Fruit fly (Drosophila melanogaster) whole organism, embryonic: Measurements from ENCODE around the gene CG10311.

Experiments
- Atf6 ChIP-seq: fragments of 200-800 bp; sonication (Bioruptor generic); IDR thresholded peaks from 2 replicates; pipeline ENCODE4 v1.3.6; 2022; ENCODE audit warnings: missing biosample characterization, missing genetic modification characterization
- CG11723 ChIP-seq: fragments of 200-800 bp; sonication (Bioruptor generic); optimal IDR thresholded peaks from 2 replicates; lab custom pipeline; 2017; ENCODE audit warnings: missing biosample characterization, mild to moderate bottlenecking, missing genetic modification characterization
- CG12155 ChIP-seq: fragments of 200-800 bp; sonication (Bioruptor generic); optimal IDR thresholded peaks from 3 replicates; lab custom pipeline; 2016; ENCODE audit warnings: missing biosample characterization, missing genetic modification characterization
- CG17186 ChIP-seq: fragments of 200-800 bp; sonication (Bioruptor generic); optimal IDR thresholded peaks from 3 replicates; lab custom pipeline; 2017; ENCODE audit warnings: missing biosample characterization, missing genetic modification reagents, missing genetic modification characterization
- CG2116 ChIP-seq: fragments of 200-800 bp; sonication (Bioruptor generic); optimal IDR thresholded peaks from 3 replicates; lab custom pipeline; 2018; ENCODE audit warnings: missing biosample characterization, mild to moderate bottlenecking, missing genetic modification characterization
- CG2199 ChIP-seq: fragments of 200-800 bp; sonication (Bioruptor generic); IDR thresholded peaks from 3 replicates; pipeline ENCODE4 v1.3.6; 2022; ENCODE audit warnings: missing biosample characterization, missing genetic modification characterization
- CG2202 ChIP-seq: fragments of 200-800 bp; sonication (Bioruptor generic); optimal IDR thresholded peaks from 2 replicates; lab custom pipeline; 2018; ENCODE audit warnings: missing biosample characterization, mild to moderate bottlenecking, missing genetic modification characterization
- CG30020 ChIP-seq: fragments of 200-800 bp; optimal IDR thresholded peaks from 2 replicates; lab custom pipeline; 2019; ENCODE audit warnings: missing biosample characterization, mild to moderate bottlenecking, missing genetic modification characterization, moderate library complexity
- CG4617 ChIP-seq: fragments of 200-800 bp; sonication (Bioruptor generic); optimal IDR thresholded peaks from 3 replicates; lab custom pipeline; 2016; ENCODE audit warnings: missing biosample characterization, missing genetic modification characterization, borderline replicate concordance
- CG6272 ChIP-seq: fragments of 200-800 bp; sonication (Bioruptor generic); IDR thresholded peaks from 2 replicates; pipeline ENCODE4 v1.3.6; 2022; ENCODE audit warnings: missing biosample characterization, missing genetic modification characterization
- CG6654 ChIP-seq: fragments of 200-800 bp; sonication (Bioruptor generic); optimal IDR thresholded peaks from 2 replicates; lab custom pipeline; 2017; ENCODE audit warnings: missing biosample characterization, mild to moderate bottlenecking, missing genetic modification characterization
- CG7786 ChIP-seq: fragments of 200-800 bp; sonication (Bioruptor generic); optimal IDR thresholded peaks from 2 replicates; lab custom pipeline; 2016; ENCODE audit warnings: missing biosample characterization, missing genetic modification characterization
- CG8281 ChIP-seq: fragments of 200-800 bp; sonication (Bioruptor generic); optimal IDR thresholded peaks from 2 replicates; lab custom pipeline; 2018; ENCODE audit warnings: missing biosample characterization, mild to moderate bottlenecking, missing genetic modification characterization, moderate library complexity
- CG8478 ChIP-seq: fragments of >200 bp; optimal IDR thresholded peaks from 2 replicates; lab custom pipeline; 2018
- CG9727 ChIP-seq: fragments of 200-800 bp; sonication (Bioruptor generic); optimal IDR thresholded peaks from 3 replicates; lab custom pipeline; 2017; ENCODE audit warnings: missing biosample characterization, mild to moderate bottlenecking, missing genetic modification characterization
- CG9932 ChIP-seq: fragments of 200-800 bp; sonication (Bioruptor generic); IDR thresholded peaks from 2 replicates; pipeline ENCODE4 v1.3.6; 2022; ENCODE audit warnings: missing biosample characterization, missing genetic modification characterization
- D19B ChIP-seq: fragments of 200-800 bp; sonication (Bioruptor generic); optimal IDR thresholded peaks from 2 replicates; lab custom pipeline; 2017; ENCODE audit warnings: missing biosample characterization, mild to moderate bottlenecking, missing genetic modification characterization
- Dek ChIP-seq: fragments of 200-800 bp; sonication (Bioruptor generic); optimal IDR thresholded peaks from 3 replicates; lab custom pipeline; 2019; ENCODE audit warnings: missing biosample characterization, mild to moderate bottlenecking, missing genetic modification characterization, moderate library complexity
- Dip3 ChIP-seq: fragments of 200-800 bp; sonication (Bioruptor generic); optimal IDR thresholded peaks from 3 replicates; lab custom pipeline; 2016; ENCODE audit warnings: missing biosample characterization, missing genetic modification characterization
- Fer2 ChIP-seq: fragments of 200-800 bp; sonication (Bioruptor generic); optimal IDR thresholded peaks from 2 replicates; lab custom pipeline; 2018; ENCODE audit warnings: missing biosample characterization, mild to moderate bottlenecking, missing genetic modification characterization, moderate library complexity
- Gug ChIP-seq: fragments of 200-800 bp; sonication (Bioruptor generic); IDR thresholded peaks from 4 replicates; pipeline ENCODE4 v1.3.6; 2022; ENCODE audit warnings: missing biosample characterization, missing genetic modification characterization
- Hmr ChIP-seq: fragments of 200-800 bp; sonication (Bioruptor generic); optimal IDR thresholded peaks from 3 replicates; lab custom pipeline; 2017; ENCODE audit warnings: mild to moderate bottlenecking, missing biosample characterization, missing genetic modification reagents, missing genetic modification characterization
- Hr3 ChIP-seq: fragments of 200-800 bp; sonication (Bioruptor generic); optimal IDR thresholded peaks from 3 replicates; lab custom pipeline; 2016; ENCODE audit warnings: missing biosample characterization, missing genetic modification characterization
- Hr78 ChIP-seq, 2 experiments: fragments of 200-800 bp in 1 of 2; fragments of >200 bp in 1 of 2; sonication (Bioruptor generic) in 1 of 2; optimal IDR thresholded peaks; 2 replicates each; lab custom pipeline; 2017 to 2019; ENCODE audit warnings: missing biosample characterization in 2 of 2, missing genetic modification characterization in 2 of 2, mild to moderate bottlenecking in 1 of 2, moderate library complexity in 1 of 2
- Lhr ChIP-seq: fragments of 200-800 bp; sonication (Bioruptor generic); optimal IDR thresholded peaks from 3 replicates; lab custom pipeline; 2017; ENCODE audit warnings: mild to moderate bottlenecking, missing biosample characterization, missing genetic modification reagents, missing genetic modification characterization
- NC2α ChIP-seq: fragments of 200-800 bp; sonication (Bioruptor generic); optimal IDR thresholded peaks from 2 replicates; lab custom pipeline; 2016; ENCODE audit warnings: missing biosample characterization, missing genetic modification characterization
- PHDP ChIP-seq: fragments of 200-800 bp; sonication (Bioruptor generic); optimal IDR thresholded peaks from 3 replicates; lab custom pipeline; 2018; ENCODE audit warnings: missing biosample characterization, mild to moderate bottlenecking, missing genetic modification characterization, moderate library complexity
- Poxn ChIP-seq: fragments of 200-800 bp; sonication (Bioruptor generic); IDR thresholded peaks from 2 replicates; pipeline ENCODE4 v1.3.6; 2022; ENCODE audit warnings: missing biosample characterization, missing genetic modification characterization
- Sox102F ChIP-seq: fragments of 200-800 bp; sonication (Bioruptor generic); optimal IDR thresholded peaks from 2 replicates; lab custom pipeline; 2018; ENCODE audit warnings: missing biosample characterization, mild to moderate bottlenecking, missing genetic modification characterization, moderate library complexity
- Spps ChIP-seq: fragments of 200-800 bp; sonication (Bioruptor generic); optimal IDR thresholded peaks from 2 replicates; lab custom pipeline; 2018; ENCODE audit warnings: missing biosample characterization, mild to moderate bottlenecking, missing genetic modification characterization
- ab ChIP-seq: fragments of 200-800 bp; sonication (Bioruptor generic); optimal IDR thresholded peaks from 2 replicates; lab custom pipeline; 2016; ENCODE audit warnings: missing biosample characterization, missing genetic modification characterization
- ac ChIP-seq: fragments of 200-800 bp; sonication (Bioruptor generic); optimal IDR thresholded peaks from 3 replicates; lab custom pipeline; 2017; ENCODE audit warnings: missing biosample characterization, mild to moderate bottlenecking, missing genetic modification characterization
- ase ChIP-seq: fragments of 200-800 bp; sonication (Bioruptor generic); IDR thresholded peaks from 3 replicates; pipeline ENCODE4 v1.3.6; 2022; ENCODE audit warnings: missing biosample characterization, missing genetic modification characterization
- br ChIP-seq: fragments of >200 bp; optimal IDR thresholded peaks from 2 replicates; lab custom pipeline; 2017
- ci ChIP-seq: fragments of 200-800 bp; sonication (Bioruptor generic); IDR thresholded peaks from 3 replicates; pipeline ENCODE4 v1.3.6; 2022; ENCODE audit warnings: missing biosample characterization, missing genetic modification characterization
- crc ChIP-seq: fragments of 200-800 bp; sonication (Bioruptor generic); optimal IDR thresholded peaks from 2 replicates; lab custom pipeline; 2016; ENCODE audit warnings: missing biosample characterization, missing genetic modification characterization
- cwo ChIP-seq: fragments of 200-800 bp; sonication (Bioruptor generic); optimal IDR thresholded peaks from 3 replicates; lab custom pipeline; 2017; ENCODE audit warnings: missing biosample characterization, missing genetic modification characterization, mild to moderate bottlenecking, moderate library complexity, missing genetic modification reagents
- dan ChIP-seq: fragments of 200-800 bp; sonication (Bioruptor generic); IDR thresholded peaks from 2 replicates; pipeline ENCODE4 v1.3.6; 2022; ENCODE audit warnings: missing biosample characterization, missing genetic modification characterization
- dpn ChIP-seq, 2 experiments: fragments of 200-800 bp; sonication (Bioruptor generic); optimal IDR thresholded peaks; 3 replicates each; lab custom pipeline; 2016; ENCODE audit warnings: missing biosample characterization in 2 of 2, missing genetic modification characterization in 2 of 2
- exex ChIP-seq: fragments of 200-800 bp; sonication (Bioruptor generic); optimal IDR thresholded peaks from 4 replicates; lab custom pipeline; 2018; ENCODE audit warnings: missing biosample characterization, mild to moderate bottlenecking, missing genetic modification characterization, moderate library complexity
- fd64A ChIP-seq: fragments of 200-800 bp; sonication (Bioruptor generic); optimal IDR thresholded peaks from 3 replicates; lab custom pipeline; 2018; ENCODE audit warnings: missing biosample characterization, mild to moderate bottlenecking, missing genetic modification characterization
- grn ChIP-seq: fragments of 200-800 bp; sonication (Bioruptor generic); optimal IDR thresholded peaks from 3 replicates; lab custom pipeline; 2017; ENCODE audit warnings: missing biosample characterization, missing genetic modification characterization
- h ChIP-seq: fragments of >200 bp; optimal IDR thresholded peaks from 2 replicates; lab custom pipeline; 2017
- hb ChIP-seq: fragments of 200-800 bp; sonication (Bioruptor generic); IDR thresholded peaks from 3 replicates; pipeline ENCODE4 v1.3.6; 2022; ENCODE audit warnings: missing biosample characterization, missing genetic modification characterization; ENCODE audit not compliant: partially characterized antibody
- her ChIP-seq: fragments of 200-800 bp; sonication (Bioruptor generic); optimal IDR thresholded peaks from 2 replicates; lab custom pipeline; 2016; ENCODE audit warnings: missing biosample characterization, missing genetic modification characterization
- kni ChIP-seq: fragments of 200-800 bp; sonication (Bioruptor generic); optimal IDR thresholded peaks from 3 replicates; lab custom pipeline; 2017; ENCODE audit warnings: mild to moderate bottlenecking, missing biosample characterization, missing genetic modification reagents, missing genetic modification characterization
- nom ChIP-seq: fragments of 200-800 bp; sonication (Bioruptor generic); optimal IDR thresholded peaks from 2 replicates; lab custom pipeline; 2017; ENCODE audit warnings: missing biosample characterization, missing genetic modification characterization, mild to moderate bottlenecking, moderate library complexity, missing genetic modification reagents
- sc ChIP-seq, 3 experiments: fragments of >200 bp in 2 of 3; fragments of 200-800 bp in 1 of 3; sonication (Bioruptor generic) in 1 of 3; optimal IDR thresholded peaks; 2 replicates in 2 of 3; 3 replicates in 1 of 3; lab custom pipeline; 2017; ENCODE audit warnings: mild to moderate bottlenecking in 1 of 3, missing biosample characterization in 1 of 3, missing genetic modification characterization in 1 of 3, missing genetic modification reagents in 1 of 3
- schlank ChIP-seq: fragments of 200-800 bp; sonication (Bioruptor generic); optimal IDR thresholded peaks from 2 replicates; lab custom pipeline; 2018; ENCODE audit warnings: missing biosample characterization, mild to moderate bottlenecking, missing genetic modification characterization
- shn ChIP-seq: fragments of 200-800 bp; sonication (Bioruptor generic); optimal IDR thresholded peaks from 3 replicates; lab custom pipeline; 2016; ENCODE audit warnings: missing biosample characterization, missing genetic modification characterization
- tin ChIP-seq: fragments of 200-800 bp; sonication (Bioruptor generic); optimal IDR thresholded peaks from 3 replicates; lab custom pipeline; 2016; ENCODE audit warnings: missing biosample characterization, missing genetic modification characterization
- vfl ChIP-seq: fragments of 200-800 bp; sonication (Bioruptor generic); optimal IDR thresholded peaks from 2 replicates; lab custom pipeline; 2016; ENCODE audit warnings: missing biosample characterization, missing genetic modification characterization

Gene CG10311

DNA sequence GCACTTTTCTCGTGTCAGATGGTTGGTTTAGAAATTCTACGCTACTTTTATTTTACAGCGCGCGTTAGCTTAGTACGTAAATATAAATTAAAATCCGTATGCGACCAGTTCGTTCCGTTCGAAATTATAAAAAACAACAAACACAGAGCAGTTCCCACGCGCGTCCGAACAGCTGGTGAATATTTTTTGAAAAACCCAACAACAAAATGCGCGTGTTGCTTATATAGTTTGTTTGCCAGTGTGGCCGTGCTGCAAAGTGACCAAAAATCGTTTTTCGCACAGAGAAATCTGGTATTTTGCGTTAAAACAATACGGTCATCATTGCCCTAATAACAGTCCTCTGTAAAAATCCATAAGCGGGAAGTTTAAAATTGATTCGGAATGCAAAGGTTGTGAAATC lies 18.5 kb downstream of the CG10311 start (continued):
- no peak for TF ChIP-seq Sox102F (GFP tag; lab: Kevin White, UChicago)
- no peak for TF ChIP-seq D19B (GFP tag; lab: Kevin White, UChicago)
- TF ChIP-seq hb (GFP tag; lab: Robert Waterston, UW): no peak
- no peak for TF ChIP-seq dan (GFP tag; lab: Robert Waterston, UW)
- TF ChIP-seq Hmr: peak; percentile 16
- TF ChIP-seq her: no peak
- TF ChIP-seq CG6272 (GFP tag; lab: Robert Waterston, UW): no peak
- no peak for TF ChIP-seq Hr3 (GFP tag; lab: Kevin White, UChicago)
- no peak for TF ChIP-seq ac (GFP tag; lab: Kevin White, UChicago)
- no peak for TF ChIP-seq CG2202
- TF ChIP-seq crc (GFP tag; lab: Kevin White, UChicago): no peak
- TF ChIP-seq h: no peak
- TF ChIP-seq Atf6 (GFP tag; lab: Robert Waterston, UW): no peak
- TF ChIP-seq NC2α: peak; percentile 97
- peak; percentile 47; the same call in 2 of the 3 replicates for TF ChIP-seq CG2199 (GFP tag; lab: Robert Waterston, UW)
- TF ChIP-seq CG2116 (GFP tag; lab: Kevin White, UChicago): peak; percentile 44
- TF ChIP-seq ab (GFP tag; lab: Kevin White, UChicago): no peak
- TF ChIP-seq cwo (GFP tag; lab: Kevin White, UChicago): no peak
- no peak for TF ChIP-seq Spps (tag; lab: Kevin White, UChicago)
- no peak for TF ChIP-seq schlank (tag; lab: Kevin White, UChicago)
- TF ChIP-seq Dek (tag; lab: Kevin White, UChicago): no peak
- TF ChIP-seq Hr78 (GFP tag; optimal IDR thresholded peaks at IDR 0.05; lab: Kevin White, UChicago): no peak
- TF ChIP-seq Poxn (GFP tag; lab: Robert Waterston, UW): no peak
- no peak for TF ChIP-seq ase (GFP tag; lab: Robert Waterston, UW)
- TF ChIP-seq CG17186 (GFP tag; lab: Kevin White, UChicago): peak; percentile 65
- no peak for TF ChIP-seq exex (tag; lab: Kevin White, UChicago)
- TF ChIP-seq ci (GFP tag; lab: Robert Waterston, UW): 0 out of 3 replicates have a peak, but pooled peaks have one; percentile 22
- TF ChIP-seq kni (GFP tag; lab: Kevin White, UChicago): no peak
- TF ChIP-seq CG9727 (GFP tag; lab: Kevin White, UChicago): no peak
- peak; percentile 10 for TF ChIP-seq CG30020 (tag; lab: Kevin White, UChicago)
- no peak for TF ChIP-seq dpn (GFP tag; optimal IDR thresholded peaks at IDR 0.05; lab: Kevin White, UChicago)
- TF ChIP-seq shn (GFP tag; lab: Kevin White, UChicago): no peak
- no peak for TF ChIP-seq tin (GFP tag; lab: Kevin White, UChicago)
- no peak for TF ChIP-seq br (lab: Kevin White, UChicago)
- TF ChIP-seq Dip3: no peak
- peak; percentile 50 for TF ChIP-seq nom
- TF ChIP-seq Fer2 (tag; lab: Kevin White, UChicago): no peak
- no peak for TF ChIP-seq Gug (GFP tag; lab: Robert Waterston, UW)
- TF ChIP-seq fd64A (GFP tag; lab: Kevin White, UChicago): no peak
- no peak for TF ChIP-seq CG7786
- TF ChIP-seq CG8478 (lab: Kevin White, UChicago): no peak
- no peak for TF ChIP-seq CG12155
- TF ChIP-seq CG8281 (tag; lab: Kevin White, UChicago): no peak
- no peak for TF ChIP-seq vfl (GFP tag; lab: Kevin White, UChicago)
- no peak for TF ChIP-seq CG6654 (GFP tag; lab: Kevin White, UChicago)
- no peak for TF ChIP-seq CG4617 (GFP tag; lab: Kevin White, UChicago)
- no peak for TF ChIP-seq CG11723 (GFP tag; lab: Kevin White, UChicago)
- no peak for TF ChIP-seq grn (GFP tag; lab: Kevin White, UChicago)
- no peak for TF ChIP-seq PHDP (tag; lab: Kevin White, UChicago)
- peak; percentile 78 for TF ChIP-seq Lhr (GFP tag; lab: Kevin White, UChicago)
- no peak for TF ChIP-seq sc (optimal IDR thresholded peaks at IDR 0.05; lab: Kevin White, UChicago)
- TF ChIP-seq sc (GFP tag; optimal IDR thresholded peaks at IDR 0.05; lab: Kevin White, UChicago): no peak
- TF ChIP-seq CG9932 (GFP tag; lab: Robert Waterston, UW): no peak
